Worm (Caenorhabditis elegans) whole organism, midembryonic: ENCODE results near the gene R13A5.11.

Experiments used
- T22C8.4 ChIP-seq: fragments of 200-800 bp; sonication (Bioruptor generic); IDR thresholded peaks from 2 replicates; pipeline ENCODE4 v1.3.6; 2022; ENCODE audit warnings: missing genetic modification characterization, missing compliant biosample characterization
- cog-1 ChIP-seq: sonication (generic microtip); optimal IDR thresholded peaks from 2 replicates; lab custom pipeline; 2016; ENCODE audit warnings: missing genetic modification characterization, missing compliant biosample characterization
- flt-1 ChIP-seq: fragments of 200-800 bp; sonication (Bioruptor generic); IDR thresholded peaks from 2 replicates; pipeline ENCODE4 v1.3.6; 2022; ENCODE audit warnings: missing genetic modification characterization, missing compliant biosample characterization
- klf-2 ChIP-seq: fragments of 200-800 bp; sonication (Bioruptor generic); conservative IDR thresholded peaks from 2 replicates; pipeline ENCODE4 v1.3.6; 2022; ENCODE audit warnings: missing genetic modification reagents, missing genetic modification characterization, missing compliant biosample characterization
- med-1 ChIP-seq: sonication (generic microtip); optimal IDR thresholded peaks from 2 replicates; lab custom pipeline; 2017; ENCODE audit warnings: missing genetic modification characterization, mild to moderate bottlenecking, missing compliant biosample characterization, antibody characterized with exemption, missing genetic modification reagents; ENCODE audit not compliant: insufficient read depth
- ref-1 ChIP-seq: fragments of 200-800 bp; sonication (Bioruptor generic); conservative IDR thresholded peaks from 2 replicates; pipeline ENCODE4 v1.3.6; 2022; ENCODE audit warnings: missing genetic modification reagents, missing genetic modification characterization, missing compliant biosample characterization
- tab-1 ChIP-seq: fragments of 200-800 bp; sonication (Bioruptor generic); IDR thresholded peaks from 2 replicates; pipeline ENCODE4 v1.3.6; 2022; ENCODE audit warnings: missing genetic modification characterization, missing compliant biosample characterization
- ztf-23 ChIP-seq: fragments of 200-800 bp; sonication (Bioruptor generic); IDR thresholded peaks from 2 replicates; pipeline ENCODE4 v1.3.6; 2022; ENCODE audit warnings: missing genetic modification reagents, missing genetic modification characterization, missing compliant biosample characterization
- ztf-29 ChIP-seq: fragments of 200-800 bp; sonication (Bioruptor generic); IDR thresholded peaks from 2 replicates; pipeline ENCODE4 v1.3.6; 2022; ENCODE audit warnings: missing genetic modification reagents, missing genetic modification characterization, missing compliant biosample characterization

The R13A5.11 gene

ce11 chrIII:7554697-7555145, 38.4 kb downstream of the R13A5.11 start:
- no peak for TF ChIP-seq ref-1 (GFP tag; lab: Robert Waterston, UW)
- TF ChIP-seq ztf-29 = no peak
- no peak for TF ChIP-seq T22C8.4 (GFP tag; lab: Robert Waterston, UW)
- TF ChIP-seq cog-1 = no peak
- no peak for TF ChIP-seq med-1
- no peak for TF ChIP-seq flt-1 (GFP tag; lab: Robert Waterston, UW)
- no peak for TF ChIP-seq klf-2 (GFP tag; lab: Robert Waterston, UW)
- no peak for TF ChIP-seq tab-1 (GFP tag; lab: Robert Waterston, UW)
- TF ChIP-seq ztf-23 (GFP tag; lab: Robert Waterston, UW) = no peak

ce11 chrIII:7553693-7554226, 39.4 kb downstream of the R13A5.11 start:
- TF ChIP-seq ztf-23 (GFP tag; lab: Robert Waterston, UW) (no peak), cog-1 (no peak), med-1 (no peak), T22C8.4 (GFP tag; lab: Robert Waterston, UW) (no peak), klf-2 (GFP tag; lab: Robert Waterston, UW) (no peak), tab-1 (GFP tag; lab: Robert Waterston, UW) (no peak), flt-1 (GFP tag; lab: Robert Waterston, UW) (no peak), ztf-29 (no peak), ref-1 (GFP tag; lab: Robert Waterston, UW) (no peak)

- no peak for TF ChIP-seq ztf-23 (GFP tag; lab: Robert Waterston, UW)
- TF ChIP-seq ztf-29 = no peak
- TF ChIP-seq klf-2 (GFP tag; lab: Robert Waterston, UW) = no peak
- no peak for TF ChIP-seq med-1
- no peak for TF ChIP-seq tab-1 (GFP tag; lab: Robert Waterston, UW)
- TF ChIP-seq flt-1 (GFP tag; lab: Robert Waterston, UW) = no peak
- TF ChIP-seq T22C8.4 (GFP tag; lab: Robert Waterston, UW) = no peak
- no peak for TF ChIP-seq cog-1
- TF ChIP-seq ref-1 (GFP tag; lab: Robert Waterston, UW) = no peak
Observed at ce11 chrIII:7552859-7553258, 40.3 kb downstream of the R13A5.11 start.

ce11 chrIII:7550979-7551378, 42.2 kb downstream of the R13A5.11 start:
- TF ChIP-seq flt-1 (GFP tag; lab: Robert Waterston, UW) = no peak
- TF ChIP-seq med-1 = no peak
- no peak for TF ChIP-seq ztf-29
- TF ChIP-seq cog-1 = no peak
- no peak for TF ChIP-seq klf-2 (GFP tag; lab: Robert Waterston, UW)
- TF ChIP-seq ref-1 (GFP tag; lab: Robert Waterston, UW) = no peak
- no peak for TF ChIP-seq T22C8.4 (GFP tag; lab: Robert Waterston, UW)
- TF ChIP-seq ztf-23 (GFP tag; lab: Robert Waterston, UW) = no peak

- no peak for TF ChIP-seq klf-2 (GFP tag; lab: Robert Waterston, UW)
- no peak for TF ChIP-seq ztf-29
- no peak for TF ChIP-seq tab-1 (GFP tag; lab: Robert Waterston, UW)
- TF ChIP-seq ref-1 (GFP tag; lab: Robert Waterston, UW) = no peak
- TF ChIP-seq flt-1 (GFP tag; lab: Robert Waterston, UW) = no peak
- no peak for TF ChIP-seq med-1
Observed at ce11 chrIII:7548963-7549362, 44.2 kb downstream of the R13A5.11 start.

ce11 chrIII:7545189-7545588, 47.9 kb downstream of the R13A5.11 start:
- no peak for TF ChIP-seq med-1
- TF ChIP-seq T22C8.4 (GFP tag; lab: Robert Waterston, UW) = no peak
- no peak for TF ChIP-seq flt-1 (GFP tag; lab: Robert Waterston, UW)
- TF ChIP-seq klf-2 (GFP tag; lab: Robert Waterston, UW) = no peak
- TF ChIP-seq tab-1 (GFP tag; lab: Robert Waterston, UW) = no peak
- no peak for TF ChIP-seq ref-1 (GFP tag; lab: Robert Waterston, UW)
- TF ChIP-seq cog-1 = no peak
- TF ChIP-seq ztf-23 (GFP tag; lab: Robert Waterston, UW) = no peak
- TF ChIP-seq ztf-29 = no peak

ce11 chrIII:7544211-7544610, 48.9 kb downstream of the R13A5.11 start:
- TF ChIP-seq ztf-23 (GFP tag; lab: Robert Waterston, UW) (no peak), ref-1 (GFP tag; lab: Robert Waterston, UW) (no peak), med-1 (no peak), ztf-29 (no peak), cog-1 (no peak), klf-2 (GFP tag; lab: Robert Waterston, UW) (no peak), flt-1 (GFP tag; lab: Robert Waterston, UW) (no peak), T22C8.4 (GFP tag; lab: Robert Waterston, UW) (no peak), tab-1 (GFP tag; lab: Robert Waterston, UW) (no peak)

- TF ChIP-seq ref-1 (GFP tag; lab: Robert Waterston, UW) (no peak), ztf-29 (no peak), tab-1 (GFP tag; lab: Robert Waterston, UW) (no peak), cog-1 (no peak), T22C8.4 (GFP tag; lab: Robert Waterston, UW) (no peak)
Observed at ce11 chrIII:7542037-7542436, 51.1 kb downstream of the R13A5.11 start.
